Fruit fly (Drosophila melanogaster): ENCODE data around the gene ovo.

DNA sequence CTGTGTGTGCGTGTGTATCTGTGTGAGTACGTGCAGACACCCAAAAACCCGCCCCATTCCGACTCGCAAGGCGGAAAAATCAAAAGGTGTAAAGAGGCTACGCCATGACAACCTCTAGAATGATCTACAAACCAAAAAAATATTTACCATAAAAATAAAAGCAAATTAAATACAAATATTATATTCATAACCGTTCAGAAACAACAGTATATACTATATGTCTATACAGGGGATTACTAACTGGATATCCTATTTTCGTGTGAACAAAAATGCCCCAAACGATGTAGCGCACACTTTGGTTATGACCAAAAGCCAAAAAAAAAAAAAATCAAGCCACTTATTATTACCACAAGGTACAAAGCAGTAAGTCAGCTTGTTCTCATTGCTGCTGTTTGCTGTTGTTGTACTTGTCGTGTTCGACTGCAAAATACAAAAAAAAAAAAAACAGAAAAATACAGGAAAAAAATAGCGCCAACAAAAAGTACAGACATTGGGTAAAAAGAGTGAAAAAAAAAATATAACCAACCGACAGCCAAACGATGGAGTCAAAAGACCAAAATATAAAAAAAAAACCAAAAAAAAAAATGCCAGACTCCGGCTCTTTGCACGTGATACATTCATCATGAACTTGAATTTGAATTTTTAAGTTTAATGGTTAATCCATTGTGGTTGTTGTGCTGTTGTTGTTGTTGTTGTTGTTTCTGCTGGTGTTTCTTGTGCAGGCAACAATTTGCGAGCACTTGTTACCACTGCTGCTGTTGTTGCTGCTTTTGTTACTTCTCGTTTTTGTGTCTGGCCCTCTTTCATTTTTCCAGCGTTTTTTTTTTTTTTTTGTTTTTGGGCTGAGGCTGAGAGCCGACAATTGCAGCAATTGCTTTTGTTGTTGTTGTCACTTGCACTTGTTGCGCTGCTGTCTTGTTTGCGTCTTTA, 6.3 kb upstream of the ovo start:
- TF ChIP-seq CG11762 (GFP tag; optimal IDR thresholded peaks at IDR 0.05; ENCODE audit: insufficient read depth) (peak; percentile 22), CG11902 (GFP tag; optimal IDR thresholded peaks at IDR 0.05) (peak; percentile 54), CG10631 (GFP tag; optimal IDR thresholded peaks at IDR 0.05) (peak; percentile 71), eg (GFP tag; IDR thresholded peaks at IDR 0.05) (peak; percentile 89), CG6854 (GFP tag; optimal IDR thresholded peaks at IDR 0.05) (peak; percentile 33), Hr38 (GFP tag; optimal IDR thresholded peaks at IDR 0.05) (no peak), Sox102F (GFP tag; optimal IDR thresholded peaks at IDR 0.05) (peak; percentile 80), CG6808 (GFP tag; optimal IDR thresholded peaks at IDR 0.05) (peak; percentile 10)

Data from whole organism, prepupa.